Worm (Caenorhabditis elegans) whole organism, midembryonic: Measurements from ENCODE around the gene Y41D4B.15.

ENCODE experiments used
- T22C8.4 ChIP-seq: fragments of 200-800 bp; sonication (Bioruptor generic); IDR thresholded peaks from 2 replicates; pipeline ENCODE4 v1.3.6; 2022; ENCODE audit warnings: missing genetic modification characterization, missing compliant biosample characterization
- cog-1 ChIP-seq: sonication (generic microtip); optimal IDR thresholded peaks from 2 replicates; lab custom pipeline; 2016; ENCODE audit warnings: missing genetic modification characterization, missing compliant biosample characterization
- klf-2 ChIP-seq: fragments of 200-800 bp; sonication (Bioruptor generic); conservative IDR thresholded peaks from 2 replicates; pipeline ENCODE4 v1.3.6; 2022; ENCODE audit warnings: missing genetic modification reagents, missing genetic modification characterization, missing compliant biosample characterization
- ref-1 ChIP-seq: fragments of 200-800 bp; sonication (Bioruptor generic); conservative IDR thresholded peaks from 2 replicates; pipeline ENCODE4 v1.3.6; 2022; ENCODE audit warnings: missing genetic modification reagents, missing genetic modification characterization, missing compliant biosample characterization
- tab-1 ChIP-seq: fragments of 200-800 bp; sonication (Bioruptor generic); IDR thresholded peaks from 2 replicates; pipeline ENCODE4 v1.3.6; 2022; ENCODE audit warnings: missing genetic modification characterization, missing compliant biosample characterization
- ztf-23 ChIP-seq: fragments of 200-800 bp; sonication (Bioruptor generic); IDR thresholded peaks from 2 replicates; pipeline ENCODE4 v1.3.6; 2022; ENCODE audit warnings: missing genetic modification reagents, missing genetic modification characterization, missing compliant biosample characterization

DNA sequence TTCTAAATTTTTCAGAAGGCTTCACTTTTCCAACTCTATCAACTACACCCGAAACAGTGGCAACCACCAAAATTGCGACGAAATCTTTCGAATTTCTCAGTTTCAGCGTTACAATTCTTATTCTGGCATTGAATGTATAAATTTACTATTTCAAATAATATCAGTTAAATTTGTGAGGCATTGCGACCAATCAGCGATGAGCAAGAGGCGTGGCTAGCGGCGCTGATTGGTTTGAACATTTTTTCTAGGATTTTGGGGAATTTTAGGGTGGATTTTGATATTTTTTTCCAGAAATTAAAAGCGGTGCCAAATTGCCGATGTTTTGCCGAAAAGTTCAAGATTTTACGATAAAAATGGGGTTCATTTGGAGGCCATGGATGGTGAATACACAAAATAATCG is 3.7 kb downstream of the Y41D4B.15 start:
- TF ChIP-seq tab-1 (GFP tag; lab: Robert Waterston, UW): no peak
- TF ChIP-seq cog-1: no peak
- TF ChIP-seq klf-2 (GFP tag; lab: Robert Waterston, UW): no peak
- no peak for TF ChIP-seq ztf-23 (GFP tag; lab: Robert Waterston, UW)
- no peak for TF ChIP-seq ref-1
- TF ChIP-seq T22C8.4 (GFP tag; lab: Robert Waterston, UW): no peak
